Fruit fly (Drosophila melanogaster): Measurements from ENCODE around the gene toc.

The toc gene

dm6 chr2L:3170949-3171579 is 26.5 kb upstream of the toc start, which contains the start of gene CG44002 (continued):
- no peak for TF ChIP-seq CG4404 (GFP tag; IDR thresholded peaks at IDR 0.05)
- TF ChIP-seq CG9817 (tag; optimal IDR thresholded peaks at IDR 0.05), result no peak
- TF ChIP-seq CG8281 (tag; optimal IDR thresholded peaks at IDR 0.05), result no peak
- TF ChIP-seq CG5180 (GFP tag; optimal IDR thresholded peaks at IDR 0.05), result no peak
- TF ChIP-seq ash1 (GFP tag; optimal IDR thresholded peaks at IDR 0.05), result no peak
- TF ChIP-seq Dref (GFP tag; IDR thresholded peaks at IDR 0.05), result peak; percentile 52
- no peak for TF ChIP-seq CG3281 (GFP tag; optimal IDR thresholded peaks at IDR 0.05)
- TF ChIP-seq dmrt99B (tag; optimal IDR thresholded peaks at IDR 0.05), result no peak
- no peak for TF ChIP-seq CG6813 (GFP tag; optimal IDR thresholded peaks at IDR 0.05)
- no peak for TF ChIP-seq gce (GFP tag; IDR thresholded peaks at IDR 0.05)
- TF ChIP-seq C15 (GFP tag; IDR thresholded peaks at IDR 0.05), result no peak
- TF ChIP-seq CG11504 (tag; optimal IDR thresholded peaks at IDR 0.05), result no peak
- no peak for TF ChIP-seq CG3163 (GFP tag; optimal IDR thresholded peaks at IDR 0.05)
- no peak for TF ChIP-seq D19A (tag; optimal IDR thresholded peaks at IDR 0.05)
- no peak for TF ChIP-seq Opbp (GFP tag; IDR thresholded peaks at IDR 0.05; ENCODE audit: partially characterized antibody)
- TF ChIP-seq CG7786 (GFP tag; optimal IDR thresholded peaks at IDR 0.05), result no peak
- TF ChIP-seq CG2199 (GFP tag; IDR thresholded peaks at IDR 0.05), result no peak
- TF ChIP-seq toy (GFP tag; IDR thresholded peaks at IDR 0.05), result no peak
- no peak for TF ChIP-seq dimm (GFP tag; IDR thresholded peaks at IDR 0.05)
- no peak for TF ChIP-seq Dbx (GFP tag; IDR thresholded peaks at IDR 0.05)
- no peak for TF ChIP-seq Hmr (GFP tag; optimal IDR thresholded peaks at IDR 0.05)
- no peak for TF ChIP-seq CG7271 (tag; optimal IDR thresholded peaks at IDR 0.05)
- no peak for TF ChIP-seq Dfd (GFP tag; optimal IDR thresholded peaks at IDR 0.05)
- no peak for TF ChIP-seq Ravus (GFP tag; IDR thresholded peaks at IDR 0.05)
- TF ChIP-seq trem (tag; optimal IDR thresholded peaks at IDR 0.05), result peak; percentile 27
- no peak for TF ChIP-seq Chrac-16 (GFP tag; optimal IDR thresholded peaks at IDR 0.05)
- TF ChIP-seq CG6254 (GFP tag; optimal IDR thresholded peaks at IDR 0.05), result peak; percentile 99
- TF ChIP-seq CG17359 (tag; optimal IDR thresholded peaks at IDR 0.05), result no peak
- no peak for TF ChIP-seq az2 (GFP tag; optimal IDR thresholded peaks at IDR 0.05)
- no peak for TF ChIP-seq CG7963 (GFP tag; IDR thresholded peaks at IDR 0.05; ENCODE audit: partially characterized antibody)
- TF ChIP-seq CG31365 (tag; optimal IDR thresholded peaks at IDR 0.05), result no peak
- TF ChIP-seq B-H1 (GFP tag; IDR thresholded peaks at IDR 0.05), result no peak
- TF ChIP-seq lbe (GFP tag; optimal IDR thresholded peaks at IDR 0.05), result peak; percentile 15
- no peak for TF ChIP-seq CG6689 (GFP tag; IDR thresholded peaks at IDR 0.05)
- TF ChIP-seq Abd-B (GFP tag; optimal IDR thresholded peaks at IDR 0.05), result no peak
- no peak for TF ChIP-seq h (optimal IDR thresholded peaks at IDR 0.05)
- TF ChIP-seq CG16815 (GFP tag; optimal IDR thresholded peaks at IDR 0.05), result no peak
- TF ChIP-seq CG9932 (GFP tag; IDR thresholded peaks at IDR 0.05), result no peak
- TF ChIP-seq CG17328 (GFP tag; IDR thresholded peaks at IDR 0.05), result no peak
- peak; percentile 38 for TF ChIP-seq YL-1 (GFP tag; optimal IDR thresholded peaks at IDR 0.05)
- TF ChIP-seq Dip3 (GFP tag; optimal IDR thresholded peaks at IDR 0.05), result no peak
- no peak for TF ChIP-seq wek (GFP tag; optimal IDR thresholded peaks at IDR 0.05)
- no peak for TF ChIP-seq CG1832 (GFP tag; optimal IDR thresholded peaks at IDR 0.05)
- no peak for TF ChIP-seq Dad (GFP tag; optimal IDR thresholded peaks at IDR 0.05)
- no peak for TF ChIP-seq oc (tag; optimal IDR thresholded peaks at IDR 0.05)
- no peak for TF ChIP-seq HHEX (GFP tag; optimal IDR thresholded peaks at IDR 0.05)
- no peak for TF ChIP-seq CG10366 (GFP tag; IDR thresholded peaks at IDR 0.05)
- TF ChIP-seq CG2116 (GFP tag; optimal IDR thresholded peaks at IDR 0.05), result peak; percentile 3
- TF ChIP-seq E2f2 (GFP tag; IDR thresholded peaks at IDR 0.05), result peak; percentile 65
- TF ChIP-seq Usf (GFP tag; optimal IDR thresholded peaks at IDR 0.05), result no peak
- TF ChIP-seq onecut (GFP tag; IDR thresholded peaks at IDR 0.05), result no peak
